Worm (Caenorhabditis elegans) whole organism, L3 larva: Measurements from ENCODE around the gene sru-30.

ENCODE experiments used
- ZK546.5 ChIP-seq: sonication (generic microtip); optimal IDR thresholded peaks from 2 replicates; lab custom pipeline; 2017; ENCODE audit warnings: missing biosample characterization, missing genetic modification characterization
- ceh-28 ChIP-seq: fragments of 150-350 bp; optimal IDR thresholded peaks from 2 replicates; lab custom pipeline; 2014; ENCODE audit warnings: missing biosample characterization, missing genetic modification reagents, missing genetic modification characterization
- ceh-82 ChIP-seq: fragments of 150-350 bp; optimal IDR thresholded peaks from 2 replicates; lab custom pipeline; 2014; ENCODE audit warnings: missing biosample characterization, missing genetic modification characterization
- ceh-9 ChIP-seq: sonication (generic microtip); optimal IDR thresholded peaks from 2 replicates; lab custom pipeline; 2018; ENCODE audit warnings: missing biosample characterization, missing genetic modification characterization
- daf-12 ChIP-seq: fragments of 150-350 bp; optimal IDR thresholded peaks from 2 replicates; lab custom pipeline; 2014; ENCODE audit warnings: missing biosample characterization, missing genetic modification reagents, missing genetic modification characterization
- egl-27 ChIP-seq: sonication (generic microtip); optimal IDR thresholded peaks from 4 replicates; lab custom pipeline; 2017; ENCODE audit warnings: missing biosample characterization, missing genetic modification reagents, missing genetic modification characterization
- elt-1 ChIP-seq: fragments of 150-350 bp; optimal IDR thresholded peaks from 2 replicates; lab custom pipeline; 2014; ENCODE audit warnings: missing biosample characterization, missing genetic modification characterization
- elt-3 ChIP-seq, 3 experiments: fragments of 150-350 bp in 1 of 3; sonication (generic microtip) in 2 of 3; optimal IDR thresholded peaks; 2 replicates in 2 of 3; 4 replicates in 1 of 3; lab custom pipeline; 2014 to 2017; ENCODE audit warnings: missing biosample characterization in 3 of 3, missing genetic modification characterization in 3 of 3
- fkh-2 ChIP-seq: fragments of 150-350 bp; optimal IDR thresholded peaks from 2 replicates; lab custom pipeline; 2014; ENCODE audit warnings: missing biosample characterization, missing genetic modification reagents, missing genetic modification characterization
- hmg-11 ChIP-seq: sonication (generic microtip); optimal IDR thresholded peaks from 2 replicates; lab custom pipeline; 2016; ENCODE audit warnings: missing genetic modification characterization, missing compliant biosample characterization
- jun-1 ChIP-seq: fragments of 150-350 bp; optimal IDR thresholded peaks from 2 replicates; lab custom pipeline; 2014; ENCODE audit warnings: missing biosample characterization, missing genetic modification reagents, missing genetic modification characterization
- lin-39 ChIP-seq: fragments of 150-350 bp; optimal IDR thresholded peaks from 2 replicates; lab custom pipeline; 2018; ENCODE audit warnings: missing biosample characterization, missing genetic modification reagents, missing genetic modification characterization
- lsy-12 ChIP-seq: sonication (generic microtip); optimal IDR thresholded peaks from 2 replicates; lab custom pipeline; 2016; ENCODE audit warnings: mild to moderate bottlenecking, missing genetic modification characterization, missing compliant biosample characterization
- mdl-1 ChIP-seq: fragments of 150-350 bp; optimal IDR thresholded peaks from 2 replicates; lab custom pipeline; 2014; ENCODE audit warnings: missing biosample characterization, missing genetic modification characterization
- mml-1 ChIP-seq: fragments of 150-350 bp; sonication (generic microtip); optimal IDR thresholded peaks from 3 replicates; lab custom pipeline; 2014; ENCODE audit warnings: missing biosample characterization, missing genetic modification characterization
- nfya-1 ChIP-seq: sonication (generic microtip); optimal IDR thresholded peaks from 2 replicates; lab custom pipeline; 2017; ENCODE audit warnings: missing genetic modification characterization, mild to moderate bottlenecking, missing compliant biosample characterization, antibody characterized with exemption, moderate library complexity; ENCODE audit not compliant: insufficient read depth
- nhr-12 ChIP-seq: fragments of 150-350 bp; optimal IDR thresholded peaks from 2 replicates; lab custom pipeline; 2014; ENCODE audit warnings: missing biosample characterization, missing genetic modification characterization
- nhr-23 ChIP-seq: fragments of 150-350 bp; optimal IDR thresholded peaks from 2 replicates; lab custom pipeline; 2014; ENCODE audit warnings: missing biosample characterization, missing genetic modification reagents, missing genetic modification characterization
- nhr-237 ChIP-seq: fragments of 150-350 bp; optimal IDR thresholded peaks from 2 replicates; lab custom pipeline; 2014; ENCODE audit warnings: missing biosample characterization, missing genetic modification characterization
- nhr-25 ChIP-seq: sonication (generic microtip); optimal IDR thresholded peaks from 2 replicates; lab custom pipeline; 2017; ENCODE audit warnings: missing biosample characterization, missing genetic modification characterization
- nhr-28 ChIP-seq: fragments of 150-350 bp; optimal IDR thresholded peaks from 2 replicates; lab custom pipeline; 2014; ENCODE audit warnings: missing biosample characterization, missing genetic modification characterization
- nhr-76 ChIP-seq: fragments of 150-350 bp; sonication (generic microtip); optimal IDR thresholded peaks from 5 replicates; lab custom pipeline; 2014; ENCODE audit warnings: missing biosample characterization, missing genetic modification characterization
- nhr-77 ChIP-seq: fragments of 150-350 bp; optimal IDR thresholded peaks from 2 replicates; lab custom pipeline; 2014; ENCODE audit warnings: missing biosample characterization, missing genetic modification characterization
- pha-4 ChIP-seq: fragments of 150-350 bp; optimal IDR thresholded peaks from 2 replicates; lab custom pipeline; 2014; ENCODE audit warnings: missing biosample characterization, missing genetic modification reagents, missing genetic modification characterization
- pqm-1 ChIP-seq: fragments of 150-350 bp; optimal IDR thresholded peaks from 2 replicates; lab custom pipeline; 2017; ENCODE audit warnings: missing biosample characterization, missing genetic modification characterization, inconsistent platforms
- sea-2 ChIP-seq: fragments of 150-350 bp; sonication (generic microtip); optimal IDR thresholded peaks from 4 replicates; lab custom pipeline; 2014; ENCODE audit warnings: missing biosample characterization, missing genetic modification reagents, missing genetic modification characterization
- skn-1 ChIP-seq: fragments of 150-350 bp; optimal IDR thresholded peaks from 2 replicates; lab custom pipeline; 2014; ENCODE audit warnings: missing biosample characterization, missing genetic modification characterization
- snpc-4 ChIP-seq: fragments of 150-350 bp; optimal IDR thresholded peaks from 2 replicates; lab custom pipeline; 2014; ENCODE audit warnings: missing biosample characterization, missing genetic modification characterization
- tbx-2 ChIP-seq: sonication (generic microtip); optimal IDR thresholded peaks from 2 replicates; lab custom pipeline; 2016; ENCODE audit warnings: mild to moderate bottlenecking, missing genetic modification characterization, missing compliant biosample characterization
- unc-39 ChIP-seq: sonication (generic microtip); optimal IDR thresholded peaks from 4 replicates; lab custom pipeline; 2017; ENCODE audit warnings: missing biosample characterization, missing genetic modification characterization
- unc-62 ChIP-seq: fragments of 150-350 bp; sonication (generic microtip); optimal IDR thresholded peaks from 4 replicates; lab custom pipeline; 2014; ENCODE audit warnings: missing biosample characterization, missing genetic modification reagents, missing genetic modification characterization
- zag-1 ChIP-seq: fragments of 150-350 bp; optimal IDR thresholded peaks from 2 replicates; lab custom pipeline; 2014; ENCODE audit warnings: missing biosample characterization, missing genetic modification characterization
- ztf-11 ChIP-seq: fragments of 150-350 bp; optimal IDR thresholded peaks from 2 replicates; lab custom pipeline; 2014; ENCODE audit warnings: missing biosample characterization, missing genetic modification characterization
- ztf-4 ChIP-seq: fragments of 150-350 bp; optimal IDR thresholded peaks from 2 replicates; lab custom pipeline; 2014; ENCODE audit warnings: missing biosample characterization, missing genetic modification characterization

The sru-30 gene

ce11 chrV:9843376-9843916 lies 29.8 kb downstream of the sru-30 start, which contains the start of gene sru-8:
Gene sru-8 (plus strand): TSS chrV:9843866.
- TF ChIP-seq pqm-1: no peak
- TF ChIP-seq nhr-77 (tag; lab: Kevin White, UChicago): no peak
- TF ChIP-seq sea-2: no peak
- TF ChIP-seq nhr-76 (tag; lab: Kevin White, UChicago): no peak
- no peak for TF ChIP-seq daf-12 (tag; lab: Kevin White, UChicago)
- TF ChIP-seq jun-1 (tag; lab: Kevin White, UChicago): no peak
- no peak for TF ChIP-seq ztf-11 (tag; lab: Kevin White, UChicago)
- TF ChIP-seq nhr-28 (tag; lab: Kevin White, UChicago): no peak
- no peak for TF ChIP-seq zag-1 (tag; lab: Kevin White, UChicago)
- TF ChIP-seq, all 47 proteins: peak for 0

DNA sequence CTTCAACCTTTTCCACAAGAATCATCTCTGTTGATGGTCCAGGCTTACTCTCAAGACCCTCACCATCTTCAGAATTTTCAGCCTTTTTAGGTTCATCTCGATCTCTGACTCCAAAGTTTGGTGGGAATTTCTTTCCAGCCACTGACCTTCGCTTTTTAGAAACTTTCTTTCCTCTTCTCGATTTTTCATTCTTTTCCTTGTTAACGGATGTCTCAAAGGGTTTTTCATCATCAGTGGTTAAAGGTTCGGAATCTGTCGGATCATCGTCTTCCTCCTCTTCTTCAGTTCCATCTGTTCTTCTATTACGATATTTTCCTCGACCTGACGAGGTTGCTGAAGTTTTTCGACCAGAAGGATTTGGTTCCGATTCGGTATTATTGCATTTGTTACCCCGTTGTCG lies 34.9 kb downstream of the sru-30 start:
- TF ChIP-seq nhr-25 (tag; lab: Kevin White, UChicago) (no peak), pqm-1 (no peak), lin-39 (tag; lab: Kevin White, UChicago) (no peak), mml-1 (no peak), nhr-12 (tag; lab: Kevin White, UChicago) (no peak), snpc-4 (no peak), fkh-2 (tag; lab: Kevin White, UChicago) (no peak), unc-39 (no peak), ztf-11 (tag; lab: Kevin White, UChicago) (no peak), pha-4 (tag; lab: Kevin White, UChicago) (no peak)

DNA sequence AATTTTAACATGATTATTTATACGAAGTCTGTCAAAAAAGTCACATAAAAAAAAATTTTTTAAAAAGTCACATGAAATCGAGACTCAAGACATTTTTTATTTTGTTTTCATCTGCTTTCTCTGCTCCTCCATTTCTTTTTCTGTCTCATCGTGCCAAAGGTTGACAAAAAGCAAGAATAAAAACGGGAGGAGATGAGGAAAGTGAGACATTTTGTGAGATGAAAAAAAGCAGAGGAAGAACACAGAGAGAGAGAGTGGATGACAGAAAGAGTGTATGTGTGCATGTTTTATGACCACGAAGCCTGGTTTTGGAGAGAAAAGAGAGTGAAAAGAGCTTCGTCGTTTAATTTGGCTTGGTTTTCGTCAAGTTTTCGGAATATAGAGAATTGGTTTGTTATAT lies 40.2 kb downstream of the sru-30 start:
- TF ChIP-seq nhr-237: no peak
- peak; percentile 44 for TF ChIP-seq lin-39 (tag; lab: Kevin White, UChicago)
- peak; percentile 10 for TF ChIP-seq hmg-11 (tag; lab: Kevin White, UChicago)

- no peak for TF ChIP-seq ztf-4 (tag; lab: Kevin White, UChicago)
- TF ChIP-seq elt-1 (tag; lab: Kevin White, UChicago): no peak
- TF ChIP-seq nhr-237: no peak
- no peak for TF ChIP-seq unc-62 (GFP tag; lab: Kevin White, UChicago)
- no peak for TF ChIP-seq nhr-12 (tag; lab: Kevin White, UChicago)
- no peak for TF ChIP-seq elt-3 (tag; optimal IDR thresholded peaks at IDR 0.05; lab: Kevin White, UChicago)
- no peak for TF ChIP-seq fkh-2 (tag; lab: Kevin White, UChicago)
- TF ChIP-seq skn-1: no peak
- TF ChIP-seq ceh-82 (tag; lab: Kevin White, UChicago): no peak
- peak; percentile 69 for TF ChIP-seq hmg-11 (tag; lab: Kevin White, UChicago)
- peak; percentile 29 for TF ChIP-seq pha-4 (tag; lab: Kevin White, UChicago)
- no peak for TF ChIP-seq ZK546.5 (tag; lab: Kevin White, UChicago)
- no peak for TF ChIP-seq lin-39 (tag; lab: Kevin White, UChicago)
- peak; percentile 54 for TF ChIP-seq nfya-1 (tag; lab: Kevin White, UChicago)
- TF ChIP-seq zag-1 (tag; lab: Kevin White, UChicago): no peak
- no peak for TF ChIP-seq ceh-9 (tag; lab: Kevin White, UChicago)
- no peak for TF ChIP-seq ztf-11 (tag; lab: Kevin White, UChicago)
- no peak for TF ChIP-seq jun-1 (tag; lab: Kevin White, UChicago)
- TF ChIP-seq sea-2: no peak
- no peak for TF ChIP-seq mdl-1 (tag; lab: Kevin White, UChicago)
- TF ChIP-seq lsy-12 (tag; lab: Kevin White, UChicago): no peak
- TF ChIP-seq nhr-77 (tag; lab: Kevin White, UChicago): no peak
- no peak for TF ChIP-seq nhr-25 (tag; lab: Kevin White, UChicago)
- peak; percentile 18 for TF ChIP-seq pqm-1
- no peak for TF ChIP-seq snpc-4
- no peak for TF ChIP-seq nhr-76 (tag; lab: Kevin White, UChicago)
- TF ChIP-seq tbx-2 (tag; lab: Kevin White, UChicago): no peak
- TF ChIP-seq nhr-23 (tag; lab: Kevin White, UChicago): peak; percentile 8
- TF ChIP-seq egl-27 (tag; lab: Kevin White, UChicago): no peak
- TF ChIP-seq ceh-28 (tag; lab: Kevin White, UChicago): no peak
These were observed 42.6 kb downstream of the sru-30 start for ce11 chrV:9855920-9856852.
